Fruit fly (Drosophila melanogaster) whole organism, embryonic: ENCODE results near the gene CG17344.

Experiments
- Atf3 ChIP-seq: fragments of 200-800 bp; sonication (Bioruptor generic); optimal IDR thresholded peaks from 3 replicates; lab custom pipeline; 2016; ENCODE audit warnings: missing biosample characterization, missing genetic modification characterization
- B-H2 ChIP-seq: fragments of 200-800 bp; sonication (Bioruptor generic); optimal IDR thresholded peaks from 2 replicates; lab custom pipeline; 2018; ENCODE audit warnings: missing biosample characterization, mild to moderate bottlenecking, missing genetic modification characterization
- Bdp1 ChIP-seq: fragments of 200-800 bp; sonication (Bioruptor generic); optimal IDR thresholded peaks from 3 replicates; lab custom pipeline; 2016; ENCODE audit warnings: missing biosample characterization, missing genetic modification characterization
- CG10543 ChIP-seq: fragments of 200-800 bp; sonication (Bioruptor generic); optimal IDR thresholded peaks from 3 replicates; lab custom pipeline; 2017; ENCODE audit warnings: missing biosample characterization, mild to moderate bottlenecking, missing genetic modification characterization, moderate library complexity
- CG11247 ChIP-seq: fragments of 200-800 bp; sonication (Bioruptor generic); IDR thresholded peaks from 2 replicates; pipeline ENCODE4 v1.3.6; 2022; ENCODE audit warnings: missing biosample characterization, missing genetic modification characterization
- CG12219 ChIP-seq: fragments of 200-800 bp; sonication (Bioruptor generic); optimal IDR thresholded peaks from 3 replicates; lab custom pipeline; 2018; ENCODE audit warnings: missing biosample characterization, mild to moderate bottlenecking, missing genetic modification characterization
- CG13287 ChIP-seq: fragments of 200-800 bp; sonication (Bioruptor generic); IDR thresholded peaks from 2 replicates; pipeline ENCODE4 v1.3.6; 2022; ENCODE audit warnings: missing biosample characterization, missing genetic modification characterization; ENCODE audit not compliant: partially characterized antibody
- CG13624 ChIP-seq: fragments of 200-800 bp; sonication (Bioruptor generic); optimal IDR thresholded peaks from 2 replicates; lab custom pipeline; 2016; ENCODE audit warnings: missing biosample characterization, missing genetic modification characterization
- CG14441 ChIP-seq: fragments of 200-800 bp; sonication (Bioruptor generic); IDR thresholded peaks from 2 replicates; pipeline ENCODE4 v1.3.6; 2022; ENCODE audit warnings: missing biosample characterization, missing genetic modification characterization
- CG15479 ChIP-seq: fragments of 200-800 bp; sonication (Bioruptor generic); optimal IDR thresholded peaks from 3 replicates; lab custom pipeline; 2019; ENCODE audit warnings: missing biosample characterization, mild to moderate bottlenecking, missing genetic modification characterization, moderate library complexity
- CG15601 ChIP-seq: fragments of 200-800 bp; sonication (Bioruptor generic); optimal IDR thresholded peaks from 3 replicates; lab custom pipeline; 2019; ENCODE audit warnings: missing biosample characterization, mild to moderate bottlenecking, missing genetic modification characterization, moderate library complexity
- CG17802 ChIP-seq: fragments of 200-800 bp; sonication (Bioruptor generic); optimal IDR thresholded peaks from 2 replicates; lab custom pipeline; 2018; ENCODE audit warnings: missing biosample characterization, mild to moderate bottlenecking, missing genetic modification characterization, moderate library complexity
- CG17912 ChIP-seq: fragments of 200-800 bp; sonication (Bioruptor generic); optimal IDR thresholded peaks from 2 replicates; lab custom pipeline; 2018; ENCODE audit warnings: missing biosample characterization, mild to moderate bottlenecking, missing genetic modification characterization
- CG4617 ChIP-seq: fragments of 200-800 bp; sonication (Bioruptor generic); optimal IDR thresholded peaks from 3 replicates; lab custom pipeline; 2016; ENCODE audit warnings: missing biosample characterization, missing genetic modification characterization, borderline replicate concordance
- CG4854 ChIP-seq: fragments of 200-800 bp; sonication (Bioruptor generic); optimal IDR thresholded peaks from 2 replicates; lab custom pipeline; 2016; ENCODE audit warnings: missing biosample characterization, missing genetic modification characterization, inconsistent platforms
- CG6813 ChIP-seq: fragments of 200-800 bp; sonication (Bioruptor generic); optimal IDR thresholded peaks from 2 replicates; lab custom pipeline; 2017; ENCODE audit warnings: missing biosample characterization, missing genetic modification characterization, mild to moderate bottlenecking, moderate library complexity, missing genetic modification reagents
- CG7271 ChIP-seq: fragments of 200-800 bp; sonication (Bioruptor generic); optimal IDR thresholded peaks from 2 replicates; lab custom pipeline; 2018; ENCODE audit warnings: missing biosample characterization, mild to moderate bottlenecking, missing genetic modification characterization, moderate library complexity
- CG8281 ChIP-seq: fragments of 200-800 bp; sonication (Bioruptor generic); optimal IDR thresholded peaks from 2 replicates; lab custom pipeline; 2018; ENCODE audit warnings: missing biosample characterization, mild to moderate bottlenecking, missing genetic modification characterization, moderate library complexity
- CG8478 ChIP-seq: fragments of >200 bp; optimal IDR thresholded peaks from 2 replicates; lab custom pipeline; 2018
- CG9817 ChIP-seq: fragments of 200-800 bp; sonication (Bioruptor generic); optimal IDR thresholded peaks from 2 replicates; lab custom pipeline; 2018; ENCODE audit warnings: missing biosample characterization, mild to moderate bottlenecking, missing genetic modification characterization, moderate library complexity
- Deaf1 ChIP-seq: fragments of 200-800 bp; optimal IDR thresholded peaks from 3 replicates; lab custom pipeline; 2019; ENCODE audit warnings: missing biosample characterization, mild to moderate bottlenecking, missing genetic modification characterization, moderate library complexity
- Dfd ChIP-seq, 2 experiments: fragments of >200 bp; optimal IDR thresholded peaks; 2 replicates each; lab custom pipeline; 2017; ENCODE audit warnings: missing biosample characterization in 2 of 2, missing genetic modification characterization in 2 of 2
- Dip2 ChIP-seq: fragments of 200-800 bp; sonication (Bioruptor generic); IDR thresholded peaks from 2 replicates; pipeline ENCODE4 v1.3.6; 2022; ENCODE audit warnings: missing biosample characterization, missing genetic modification characterization
- E2f1 ChIP-seq: fragments of 200-800 bp; sonication (Bioruptor generic); IDR thresholded peaks from 2 replicates; pipeline ENCODE4 v1.3.6; 2022; ENCODE audit warnings: missing biosample characterization, missing genetic modification characterization
- Fer1 ChIP-seq: fragments of 200-800 bp; sonication (Bioruptor generic); optimal IDR thresholded peaks from 2 replicates; lab custom pipeline; 2017; ENCODE audit warnings: missing biosample characterization, mild to moderate bottlenecking, missing genetic modification characterization
- Lhr ChIP-seq: fragments of 200-800 bp; sonication (Bioruptor generic); optimal IDR thresholded peaks from 3 replicates; lab custom pipeline; 2017; ENCODE audit warnings: mild to moderate bottlenecking, missing biosample characterization, missing genetic modification reagents, missing genetic modification characterization
- Lim3 ChIP-seq: fragments of 200-800 bp; sonication (Bioruptor generic); IDR thresholded peaks from 2 replicates; pipeline ENCODE4 v1.3.6; 2022; ENCODE audit warnings: missing biosample characterization, missing genetic modification characterization
- Ptx1 ChIP-seq: fragments of 200-800 bp; sonication (Bioruptor generic); IDR thresholded peaks from 2 replicates; pipeline ENCODE4 v1.3.6; 2022; ENCODE audit warnings: missing biosample characterization, missing genetic modification characterization
- Vsx1 ChIP-seq: fragments of 200-800 bp; sonication (Bioruptor generic); optimal IDR thresholded peaks from 2 replicates; lab custom pipeline; 2017; ENCODE audit warnings: missing biosample characterization, mild to moderate bottlenecking, missing genetic modification characterization, missing genetic modification reagents
- bowl ChIP-seq: fragments of 200-800 bp; sonication (Bioruptor generic); IDR thresholded peaks from 2 replicates; pipeline ENCODE4 v1.3.6; 2022; ENCODE audit warnings: missing biosample characterization, missing genetic modification characterization
- bsh ChIP-seq, 2 experiments: fragments of 200-800 bp; sonication (Bioruptor generic); optimal IDR thresholded peaks; 2 replicates each; lab custom pipeline; 2017 to 2018; ENCODE audit warnings: mild to moderate bottlenecking in 2 of 2, missing biosample characterization in 2 of 2, missing genetic modification characterization in 2 of 2, moderate library complexity in 1 of 2
- crc ChIP-seq: fragments of 200-800 bp; sonication (Bioruptor generic); optimal IDR thresholded peaks from 2 replicates; lab custom pipeline; 2016; ENCODE audit warnings: missing biosample characterization, missing genetic modification characterization
- crol ChIP-seq: fragments of 200-800 bp; sonication (Bioruptor generic); IDR thresholded peaks from 2 replicates; pipeline ENCODE4 v1.3.6; 2022; ENCODE audit warnings: missing biosample characterization, missing genetic modification characterization
- ems ChIP-seq: fragments of 200-800 bp; sonication (Bioruptor generic); optimal IDR thresholded peaks from 3 replicates; lab custom pipeline; 2016; ENCODE audit warnings: missing biosample characterization, missing genetic modification characterization
- eve ChIP-seq, 2 experiments: fragments of >200 bp; optimal IDR thresholded peaks; 2 replicates each; lab custom pipeline; 2017; ENCODE audit warnings: missing biosample characterization in 2 of 2, missing genetic modification characterization in 2 of 2
- gcm2 ChIP-seq: fragments of 200-800 bp; sonication (Bioruptor generic); optimal IDR thresholded peaks from 2 replicates; lab custom pipeline; 2016; ENCODE audit warnings: missing biosample characterization, missing genetic modification characterization
- gt ChIP-seq: fragments of 200-800 bp; sonication (Bioruptor generic); IDR thresholded peaks from 2 replicates; pipeline ENCODE4 v1.3.6; 2022; ENCODE audit warnings: missing biosample characterization, missing genetic modification characterization
- ind ChIP-seq: fragments of 200-800 bp; sonication (Bioruptor generic); optimal IDR thresholded peaks from 3 replicates; lab custom pipeline; 2016; ENCODE audit warnings: missing biosample characterization, missing genetic modification characterization
- pho ChIP-seq: fragments of 200-800 bp; sonication (Bioruptor generic); optimal IDR thresholded peaks from 2 replicates; lab custom pipeline; 2016; ENCODE audit warnings: missing biosample characterization, missing genetic modification characterization
- pros ChIP-seq: fragments of 200-800 bp; sonication (Bioruptor generic); optimal IDR thresholded peaks from 3 replicates; lab custom pipeline; 2019; ENCODE audit warnings: missing biosample characterization, mild to moderate bottlenecking, missing genetic modification characterization, moderate library complexity
- rib ChIP-seq: fragments of 200-800 bp; sonication (Bioruptor generic); IDR thresholded peaks from 2 replicates; pipeline ENCODE4 v1.3.6; 2022; ENCODE audit warnings: missing biosample characterization, missing genetic modification characterization
- sd ChIP-seq: fragments of 200-800 bp; sonication (Bioruptor generic); optimal IDR thresholded peaks from 3 replicates; lab custom pipeline; 2018; ENCODE audit warnings: missing biosample characterization, mild to moderate bottlenecking, missing genetic modification characterization, moderate library complexity
- sens ChIP-seq: fragments of 200-800 bp; sonication (Bioruptor generic); peaks from one replicate; lab custom pipeline; 2016; ENCODE audit warnings: missing biosample characterization, missing genetic modification characterization
- slp2 ChIP-seq: fragments of 200-800 bp; sonication (Bioruptor generic); optimal IDR thresholded peaks from 2 replicates; lab custom pipeline; 2016; ENCODE audit warnings: missing biosample characterization, missing genetic modification characterization
- sr ChIP-seq: fragments of 200-800 bp; sonication (Bioruptor generic); IDR thresholded peaks from 3 replicates; pipeline ENCODE4 v1.3.6; 2022; ENCODE audit warnings: missing biosample characterization, missing genetic modification characterization
- toy ChIP-seq: fragments of 200-800 bp; sonication (Bioruptor generic); IDR thresholded peaks from 2 replicates; pipeline ENCODE4 v1.3.6; 2022; ENCODE audit warnings: missing biosample characterization, missing genetic modification characterization
- vfl ChIP-seq: fragments of 200-800 bp; sonication (Bioruptor generic); optimal IDR thresholded peaks from 2 replicates; lab custom pipeline; 2016; ENCODE audit warnings: missing biosample characterization, missing genetic modification characterization
- wek ChIP-seq: fragments of 200-800 bp; sonication (Bioruptor generic); optimal IDR thresholded peaks from 3 replicates; lab custom pipeline; 2018; ENCODE audit warnings: missing biosample characterization, mild to moderate bottlenecking, missing genetic modification characterization, moderate library complexity
- zf30C ChIP-seq: fragments of 200-800 bp; sonication (Bioruptor generic); optimal IDR thresholded peaks from 3 replicates; lab custom pipeline; 2018; ENCODE audit warnings: missing biosample characterization, mild to moderate bottlenecking, missing genetic modification characterization
- zfh1 ChIP-seq: fragments of 200-800 bp; sonication (Bioruptor generic); IDR thresholded peaks from 3 replicates; pipeline ENCODE4 v1.3.6; 2022; ENCODE audit warnings: missing biosample characterization, missing genetic modification characterization

The CG17344 gene

DNA sequence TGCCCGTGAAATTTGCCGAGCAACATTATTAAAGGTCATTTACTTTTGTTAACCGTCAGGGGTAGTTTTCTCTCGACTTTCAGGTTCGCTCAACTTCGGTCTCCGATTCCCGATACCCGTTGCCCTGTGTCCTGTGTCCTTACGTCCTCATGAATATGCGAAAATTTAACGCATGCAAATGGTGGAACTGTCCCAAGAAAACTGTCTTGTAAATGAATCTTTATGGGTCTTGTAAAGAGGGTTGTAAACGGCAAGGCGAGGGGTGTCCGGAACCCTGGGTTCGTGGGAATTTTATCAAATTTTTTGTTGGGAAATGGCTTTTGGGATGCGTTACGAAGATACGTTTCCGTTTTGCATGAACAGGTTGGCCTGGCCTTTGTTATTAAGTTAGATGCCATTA, 37.9 kb downstream of the CG17344 start (continued):
- TF ChIP-seq Lim3 (GFP tag; lab: Robert Waterston, UW) (no peak), CG13287 (GFP tag; lab: Robert Waterston, UW) (no peak), E2f1 (no peak), crol (GFP tag; lab: Robert Waterston, UW) (peak; percentile 30; the same call in 1 of the 2 replicates), Dfd (GFP tag; optimal IDR thresholded peaks at IDR 0.05; lab: Kevin White, UChicago) (no peak), Dip2 (no peak), ems (GFP tag; lab: Kevin White, UChicago) (no peak), wek (GFP tag; lab: Kevin White, UChicago) (no peak), CG4854 (GFP tag; lab: Kevin White, UChicago) (no peak), toy (GFP tag; lab: Robert Waterston, UW) (no peak), bowl (GFP tag; lab: Robert Waterston, UW) (no peak)

DNA sequence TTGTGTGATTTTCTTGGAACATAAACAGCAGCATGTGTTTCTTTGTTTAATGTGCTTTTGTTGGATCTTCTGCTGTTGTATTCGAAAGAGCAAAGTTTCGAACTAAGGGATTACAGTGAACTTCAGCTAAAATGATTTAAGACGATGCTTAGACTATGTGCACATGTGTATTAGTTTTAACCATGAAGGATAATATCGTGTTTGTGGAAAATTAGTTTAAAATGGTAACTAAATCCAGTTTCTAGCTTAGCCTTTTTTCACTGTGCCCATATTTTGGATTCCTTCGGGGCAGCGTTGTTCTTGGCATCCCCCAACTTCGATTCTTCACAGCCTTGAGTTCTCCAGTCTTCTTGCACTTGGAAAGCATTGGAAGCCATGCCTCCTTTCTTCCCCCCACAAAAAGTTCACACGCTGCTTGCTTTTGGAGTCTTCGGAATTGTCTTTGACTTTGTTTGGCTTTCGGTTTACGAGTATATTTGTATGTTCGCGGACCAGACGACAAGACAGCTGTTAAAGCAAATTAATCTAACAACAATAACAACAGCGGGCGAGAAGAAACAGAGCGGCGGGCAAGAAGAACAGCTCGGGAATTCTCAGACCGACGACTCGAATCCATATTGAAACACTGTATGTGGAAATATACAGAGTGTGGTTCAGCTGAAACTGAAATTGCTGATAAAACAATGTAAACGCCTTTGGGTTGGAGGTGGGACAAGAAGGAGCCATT, 38.6 kb downstream of the CG17344 start:
- no peak for TF ChIP-seq CG17912
- no peak for TF ChIP-seq vfl (GFP tag; lab: Kevin White, UChicago)
- no peak for TF ChIP-seq zf30C (GFP tag; lab: Kevin White, UChicago)
- TF ChIP-seq Deaf1 (tag; lab: Kevin White, UChicago) = peak; percentile 49
- TF ChIP-seq sd (tag; lab: Kevin White, UChicago) = peak; percentile 22
- TF ChIP-seq CG8478 (lab: Kevin White, UChicago) = no peak
- no peak for TF ChIP-seq CG15479 (GFP tag; lab: Kevin White, UChicago)
- TF ChIP-seq sens (GFP tag; lab: Kevin White, UChicago) = peak; percentile 87
- TF ChIP-seq CG9817 (tag; lab: Kevin White, UChicago) = no peak
- TF ChIP-seq ind (GFP tag; lab: Kevin White, UChicago) = peak; percentile 9
- TF ChIP-seq rib = no peak
- TF ChIP-seq CG6813 (GFP tag; lab: Kevin White, UChicago) = peak; percentile 47
- no peak for TF ChIP-seq eve (GFP tag; optimal IDR thresholded peaks at IDR 0.05; lab: Kevin White, UChicago)
- no peak for TF ChIP-seq gt
- TF ChIP-seq Lhr (GFP tag; lab: Kevin White, UChicago) = no peak
- no peak for TF ChIP-seq CG12219 (GFP tag; lab: Kevin White, UChicago)
- peak; percentile 34 for TF ChIP-seq CG10543 (GFP tag; lab: Kevin White, UChicago)
- TF ChIP-seq sr (GFP tag; lab: Robert Waterston, UW) = no peak
- no peak for TF ChIP-seq pho (GFP tag; lab: Kevin White, UChicago)
- no peak for TF ChIP-seq crc
- TF ChIP-seq CG14441 = no peak
- no peak for TF ChIP-seq CG13624 (GFP tag; lab: Kevin White, UChicago)
- no peak for TF ChIP-seq CG11247 (GFP tag; lab: Robert Waterston, UW)
- peak; percentile 1 for TF ChIP-seq B-H2 (GFP tag; lab: Kevin White, UChicago)
- no peak for TF ChIP-seq Bdp1 (GFP tag; lab: Kevin White, UChicago)
- TF ChIP-seq Fer1 = no peak
- no peak for TF ChIP-seq bsh (GFP tag; optimal IDR thresholded peaks at IDR 0.05; lab: Kevin White, UChicago)
- TF ChIP-seq CG15601 = peak; percentile 34
- TF ChIP-seq pros (GFP tag; lab: Kevin White, UChicago) = no peak
- TF ChIP-seq CG17802 (tag; lab: Kevin White, UChicago) = no peak
- TF ChIP-seq slp2 = no peak
- TF ChIP-seq CG7271 (tag; lab: Kevin White, UChicago) = peak; percentile 20
- no peak for TF ChIP-seq CG8281 (tag; lab: Kevin White, UChicago)
- no peak for TF ChIP-seq zfh1 (GFP tag; lab: Robert Waterston, UW)
- TF ChIP-seq gcm2 = no peak
- TF ChIP-seq Atf3 = no peak
- no peak for TF ChIP-seq Ptx1
- no peak for TF ChIP-seq CG4617
- TF ChIP-seq Vsx1 = peak; percentile 8
